Fruit fly (Drosophila melanogaster) whole organism: ENCODE measurements around the gene CG14221.

Experiments
- EcR ChIP-seq, 2 experiments: fragments of >200 bp; optimal IDR thresholded peaks; 2 replicates each; lab custom pipeline; 2017; ENCODE audit warnings: missing biosample characterization in 2 of 2, missing genetic modification characterization in 2 of 2, missing genetic modification reagents in 2 of 2
- psq ChIP-seq: fragments of >200 bp; optimal IDR thresholded peaks from 2 replicates; lab custom pipeline; 2017
- usp ChIP-seq: fragments of >200 bp; optimal IDR thresholded peaks from 2 replicates; lab custom pipeline; 2017; ENCODE audit warnings: missing biosample characterization, missing genetic modification characterization, mixed read lengths

DNA sequence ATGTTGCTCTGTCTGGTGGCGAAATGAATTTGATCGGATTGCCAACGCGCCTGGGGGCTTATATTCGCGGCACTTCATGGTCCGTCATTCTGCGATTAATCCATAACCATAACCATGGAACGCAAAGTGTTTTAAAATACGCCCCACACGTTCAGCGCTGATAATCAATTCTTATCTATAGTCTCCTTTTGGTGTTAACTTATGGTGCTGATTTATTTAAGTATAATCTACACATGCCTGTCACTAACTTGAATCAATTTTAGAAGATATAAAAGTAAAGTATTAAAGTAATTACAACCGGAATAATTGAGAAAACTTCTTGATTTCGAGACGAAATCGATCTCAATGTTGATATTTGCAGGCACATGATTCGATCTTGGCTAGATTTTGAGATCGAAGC lies 31.0 kb downstream of the CG14221 start, which contains the start of gene CG14219:
- TF ChIP-seq psq (lab: Kevin White, UChicago) (no peak), EcR (GFP tag; optimal IDR thresholded peaks at IDR 0.05; lab: Kevin White, UChicago) (no peak), usp (GFP tag; lab: Kevin White, UChicago) (no peak)
